Worm (Caenorhabditis elegans) whole organism, early embryonic: Measurements from ENCODE around the gene M60.7.

Source experiments
- B0310.2 ChIP-seq: sonication (generic microtip); optimal IDR thresholded peaks from 2 replicates; lab custom pipeline; 2016; ENCODE audit warnings: mild to moderate bottlenecking, missing genetic modification characterization, missing compliant biosample characterization
- F13C5.2 ChIP-seq: sonication (generic microtip); optimal IDR thresholded peaks from 2 replicates; lab custom pipeline; 2017; ENCODE audit warnings: mild to moderate bottlenecking, missing genetic modification characterization, inconsistent platforms, missing compliant biosample characterization
- aly-1 ChIP-seq: sonication (generic microtip); optimal IDR thresholded peaks from 2 replicates; lab custom pipeline; 2016; ENCODE audit warnings: missing genetic modification characterization, missing compliant biosample characterization
- ama-1 ChIP-seq: fragments of 150-350 bp; optimal IDR thresholded peaks from 2 replicates; lab custom pipeline; 2014
- ceh-13 ChIP-seq: fragments of 200-800 bp; sonication (Bioruptor generic); optimal IDR thresholded peaks from 2 replicates; lab custom pipeline; 2018; ENCODE audit warnings: mild to moderate bottlenecking, missing genetic modification characterization, missing compliant biosample characterization
- ceh-36 ChIP-seq: sonication (generic microtip); optimal IDR thresholded peaks from 2 replicates; lab custom pipeline; 2016; ENCODE audit warnings: missing genetic modification characterization, inconsistent platforms, missing compliant biosample characterization
- ets-7 ChIP-seq: sonication (generic microtip); optimal IDR thresholded peaks from 2 replicates; lab custom pipeline; 2016; ENCODE audit warnings: missing genotype, missing genetic modification characterization, missing compliant biosample characterization
- flt-1 ChIP-seq: fragments of 200-800 bp; sonication (Bioruptor generic); IDR thresholded peaks from 2 replicates; pipeline ENCODE4 v1.3.6; 2022; ENCODE audit warnings: missing genetic modification characterization, missing compliant biosample characterization
- hmbx-1 ChIP-seq: sonication (generic microtip); optimal IDR thresholded peaks from 2 replicates; lab custom pipeline; 2016; ENCODE audit warnings: mild to moderate bottlenecking, missing genetic modification characterization, missing compliant biosample characterization
- hmg-4 ChIP-seq: fragments of 200-800 bp; sonication (Bioruptor generic); optimal IDR thresholded peaks from 2 replicates; lab custom pipeline; 2018; ENCODE audit warnings: mild to moderate bottlenecking, missing genetic modification characterization, missing compliant biosample characterization
- hnd-1 ChIP-seq: sonication (generic microtip); optimal IDR thresholded peaks from 2 replicates; lab custom pipeline; 2016; ENCODE audit warnings: missing genetic modification characterization, missing compliant biosample characterization
- pes-1 ChIP-seq: fragments of 200-800 bp; sonication (Bioruptor generic); IDR thresholded peaks from 2 replicates; pipeline ENCODE4 v1.3.6; 2022; ENCODE audit warnings: missing genetic modification reagents, missing genetic modification characterization, missing compliant biosample characterization
- scrt-1 ChIP-seq: fragments of 200-800 bp; sonication (Bioruptor generic); IDR thresholded peaks from 2 replicates; pipeline ENCODE4 v1.3.6; 2022; ENCODE audit warnings: missing genetic modification characterization, missing compliant biosample characterization
- sea-1 ChIP-seq: fragments of 200-800 bp; sonication (Bioruptor generic); conservative IDR thresholded peaks from 2 replicates; pipeline ENCODE4 v1.3.6; 2022; ENCODE audit warnings: missing genetic modification characterization, missing compliant biosample characterization
- tbx-11 ChIP-seq: fragments of 200-800 bp; sonication (Bioruptor generic); IDR thresholded peaks from 2 replicates; pipeline ENCODE4 v1.3.6; 2022; ENCODE audit warnings: missing genetic modification characterization, missing compliant biosample characterization
- tbx-37 ChIP-seq: fragments of 200-800 bp; sonication (Bioruptor generic); conservative IDR thresholded peaks from 2 replicates; pipeline ENCODE4 v1.3.6; 2022; ENCODE audit warnings: missing genetic modification reagents, missing genetic modification characterization, missing compliant biosample characterization
- tra-4 ChIP-seq: sonication (generic microtip); optimal IDR thresholded peaks from 2 replicates; lab custom pipeline; 2017; ENCODE audit warnings: missing genetic modification characterization, missing compliant biosample characterization

The M60.7 gene

DNA sequence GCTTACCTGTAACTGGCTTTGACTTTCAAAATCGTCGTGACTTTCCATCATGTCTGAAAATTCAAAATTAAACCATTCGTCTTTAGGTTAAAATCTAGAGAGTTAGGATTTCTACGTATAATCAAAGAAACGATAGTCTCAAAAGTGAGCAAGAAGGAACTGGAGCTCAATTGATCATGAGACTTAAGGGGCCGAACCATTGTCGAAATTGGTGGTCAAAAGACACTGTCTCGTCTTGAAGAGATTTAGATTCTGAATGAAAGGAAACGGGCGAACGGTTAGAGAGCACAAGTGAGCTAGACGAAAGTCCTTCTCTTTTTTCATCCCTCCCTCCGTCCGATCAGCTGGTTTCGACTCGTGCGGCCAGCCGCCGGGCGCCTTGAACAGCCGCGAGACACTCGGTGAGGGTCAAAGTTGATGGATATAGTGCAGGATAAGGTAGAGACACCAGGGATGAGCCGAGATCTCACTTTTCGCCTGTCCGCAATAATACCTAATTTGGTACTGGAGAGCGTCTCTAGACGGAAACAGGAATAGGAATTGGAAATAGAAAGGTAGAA, at the start of gene M60.7:
Gene M60.7, minus strand, starts transcription at position 51 of the 560 bp plus-strand sequence.
- no peak for TF ChIP-seq flt-1 (GFP tag; lab: Robert Waterston, UW)
- no peak for TF ChIP-seq pes-1
- TF ChIP-seq ceh-13 (GFP tag; lab: Kevin White, UChicago): no peak
- TF ChIP-seq F13C5.2 (tag; lab: Kevin White, UChicago): no peak
- TF ChIP-seq tra-4 (tag; lab: Kevin White, UChicago): no peak
- TF ChIP-seq ama-1 (lab: Kevin White, UChicago): no peak
- no peak for TF ChIP-seq B0310.2
- no peak for TF ChIP-seq scrt-1 (GFP tag; lab: Robert Waterston, UW)
- no peak for TF ChIP-seq tbx-11 (GFP tag; lab: Robert Waterston, UW)
- TF ChIP-seq ceh-36: no peak
- no peak for TF ChIP-seq ets-7 (tag; lab: Kevin White, UChicago)
- TF ChIP-seq aly-1 (tag; lab: Kevin White, UChicago): no peak
- TF ChIP-seq sea-1: no peak

DNA sequence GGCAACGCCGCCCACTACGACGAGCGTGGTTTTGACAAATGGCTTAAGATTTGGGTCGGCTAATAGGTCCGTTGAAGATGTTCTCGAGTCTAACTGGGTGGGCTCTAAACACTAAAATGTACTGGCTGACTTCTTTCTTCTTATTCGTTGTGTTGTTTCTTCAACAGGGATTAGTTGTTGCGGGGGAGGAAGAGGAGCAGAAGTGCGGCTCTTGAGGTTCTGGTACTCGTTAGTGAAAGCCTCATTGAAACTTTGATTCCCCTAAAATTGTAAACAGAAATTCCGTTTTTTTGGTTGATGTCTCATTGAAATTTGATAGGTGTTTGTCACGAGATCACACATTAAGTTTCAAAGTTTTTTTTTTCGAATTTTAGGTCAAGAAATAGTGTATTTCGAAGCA, 49.8 kb upstream of the M60.7 start:
- TF ChIP-seq ama-1 (lab: Kevin White, UChicago): no peak
- TF ChIP-seq B0310.2: no peak
- no peak for TF ChIP-seq ceh-13 (GFP tag; lab: Kevin White, UChicago)
- no peak for TF ChIP-seq tbx-37 (GFP tag; lab: Robert Waterston, UW)
- no peak for TF ChIP-seq aly-1 (tag; lab: Kevin White, UChicago)
- TF ChIP-seq tra-4 (tag; lab: Kevin White, UChicago): no peak
- TF ChIP-seq ceh-36: no peak

DNA sequence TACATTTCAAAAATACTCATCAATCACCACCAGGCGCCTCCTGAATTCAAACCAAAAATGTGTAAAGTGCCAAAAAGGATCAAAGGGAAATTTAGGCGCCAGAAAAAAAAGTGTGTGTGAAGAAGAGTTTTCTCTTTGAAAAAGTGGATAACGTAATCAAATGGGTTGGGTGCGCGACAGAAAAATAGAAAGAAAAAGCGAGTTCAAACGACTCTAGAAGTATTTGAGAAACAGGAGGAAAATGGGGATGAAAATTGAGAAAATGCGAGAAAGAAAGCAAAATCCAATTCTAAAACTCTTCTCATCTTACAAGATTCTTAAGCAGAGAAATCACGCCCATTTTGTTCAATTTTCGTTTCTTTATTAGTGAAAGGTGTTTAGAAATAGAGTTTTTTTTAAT, 47.5 kb upstream of the M60.7 start:
- TF ChIP-seq B0310.2 (no peak), hmg-4 (GFP tag; lab: Kevin White, UChicago) (no peak), flt-1 (GFP tag; lab: Robert Waterston, UW) (no peak), tbx-37 (GFP tag; lab: Robert Waterston, UW) (no peak), hnd-1 (no peak), ceh-36 (no peak), F13C5.2 (tag; lab: Kevin White, UChicago) (no peak), scrt-1 (GFP tag; lab: Robert Waterston, UW) (no peak), ama-1 (lab: Kevin White, UChicago) (no peak)

DNA sequence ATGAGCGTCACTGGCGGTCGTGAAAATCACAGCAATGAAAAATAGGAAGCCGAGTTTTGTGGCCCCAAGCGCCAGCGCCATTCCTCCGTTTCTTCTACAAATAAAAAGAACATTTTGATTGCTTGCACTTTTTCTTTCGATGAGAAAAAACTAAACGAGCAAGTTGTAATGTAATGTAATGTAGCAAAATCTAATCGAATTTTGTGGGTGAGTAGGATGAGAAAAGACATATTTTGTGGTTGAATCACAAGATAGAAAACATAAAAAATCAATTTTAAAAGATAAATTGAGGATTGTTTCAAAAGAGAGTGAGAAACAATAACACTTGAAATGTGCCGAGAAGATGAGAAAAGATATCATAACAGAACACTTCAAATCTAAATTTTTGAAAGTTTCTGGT, 46.6 kb upstream of the M60.7 start, which contains the start of gene R09F10.5:
Gene R09F10.5, minus strand, starts transcription at position 101 of the 400 bp plus-strand sequence.
- no peak for TF ChIP-seq flt-1 (GFP tag; lab: Robert Waterston, UW)
- TF ChIP-seq hmg-4 (GFP tag; lab: Kevin White, UChicago): no peak

DNA sequence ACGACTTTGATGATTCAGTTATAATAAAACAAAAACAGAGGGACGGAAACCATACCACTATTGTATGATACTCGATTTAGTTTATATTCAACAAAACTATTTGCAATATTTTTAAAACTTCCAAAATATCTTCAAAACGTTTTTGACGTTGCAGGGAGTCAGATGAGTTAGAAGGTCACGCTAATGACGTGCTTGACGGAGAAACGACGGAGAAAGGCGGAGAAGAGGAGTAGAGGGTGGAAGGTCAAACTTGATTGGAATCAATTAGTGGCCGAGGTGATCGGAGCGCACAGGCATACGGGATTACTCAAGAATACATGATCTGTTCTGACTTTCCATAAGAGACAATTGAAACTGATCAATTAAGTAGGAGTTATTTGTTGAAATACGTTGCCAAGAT, 41.8 kb upstream of the M60.7 start:
- TF ChIP-seq sea-1: no peak

DNA sequence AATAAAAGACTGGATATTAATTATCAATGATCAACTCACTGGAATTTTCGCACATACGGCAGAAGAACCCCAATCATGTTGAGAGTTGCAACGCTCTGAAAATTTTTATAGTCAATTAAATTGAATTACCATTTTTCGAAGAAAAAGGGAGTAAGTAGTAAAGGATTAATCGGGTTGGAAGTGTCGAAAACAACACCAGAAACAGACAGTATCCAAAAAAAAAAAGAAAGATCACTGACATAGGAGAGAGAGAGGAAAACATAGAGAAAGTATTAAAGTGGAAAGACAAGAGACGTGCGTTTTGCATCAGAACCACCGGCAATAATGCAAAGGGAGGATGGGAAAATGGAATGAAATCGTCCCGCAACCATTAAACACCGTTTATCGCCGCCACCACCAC, 41.3 kb upstream of the M60.7 start, which contains the start of gene inx-5:
Gene inx-5, minus strand, starts transcription at position 101 of the 400 bp plus-strand sequence.
- no peak for TF ChIP-seq ets-7 (tag; lab: Kevin White, UChicago)
- no peak for TF ChIP-seq sea-1
- TF ChIP-seq B0310.2: no peak
- TF ChIP-seq F13C5.2 (tag; lab: Kevin White, UChicago): no peak
- TF ChIP-seq scrt-1 (GFP tag; lab: Robert Waterston, UW): no peak
- TF ChIP-seq ceh-36: no peak
- no peak for TF ChIP-seq hmg-4 (GFP tag; lab: Kevin White, UChicago)
- TF ChIP-seq tbx-11 (GFP tag; lab: Robert Waterston, UW): no peak
- no peak for TF ChIP-seq ceh-13 (GFP tag; lab: Kevin White, UChicago)
- TF ChIP-seq flt-1 (GFP tag; lab: Robert Waterston, UW): no peak
- TF ChIP-seq pes-1: no peak
- TF ChIP-seq hmbx-1: no peak
- TF ChIP-seq hnd-1: no peak
- no peak for TF ChIP-seq ama-1 (lab: Kevin White, UChicago)
- TF ChIP-seq aly-1 (tag; lab: Kevin White, UChicago): no peak
- TF ChIP-seq tbx-37 (GFP tag; lab: Robert Waterston, UW): no peak
- TF ChIP-seq tra-4 (tag; lab: Kevin White, UChicago): no peak

DNA sequence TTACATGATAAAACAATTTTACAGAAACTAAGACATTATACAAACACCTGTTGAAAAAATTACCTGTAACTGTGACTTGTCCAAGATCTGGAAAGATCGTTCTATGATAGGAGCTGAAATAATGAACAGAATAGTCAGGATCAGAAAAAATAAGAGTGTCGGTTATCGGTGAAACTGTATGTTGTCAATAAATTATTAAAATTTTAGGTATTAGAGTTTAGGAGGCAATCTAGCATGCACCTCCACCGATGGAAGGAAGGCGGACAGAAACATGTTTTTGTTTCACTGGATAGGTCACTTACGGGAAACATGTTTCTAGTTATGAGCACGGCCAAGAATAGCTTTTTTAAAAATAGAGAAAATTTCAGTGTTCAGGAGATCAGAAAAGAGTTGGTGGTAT, 38.6 kb upstream of the M60.7 start, which contains the start of gene ced-13:
Gene ced-13, minus strand, starts transcription at position 101 of the 400 bp plus-strand sequence.
- TF ChIP-seq ceh-36: no peak
- no peak for TF ChIP-seq tbx-11 (GFP tag; lab: Robert Waterston, UW)
- TF ChIP-seq ceh-13 (GFP tag; lab: Kevin White, UChicago): no peak
- no peak for TF ChIP-seq sea-1
- no peak for TF ChIP-seq ama-1 (lab: Kevin White, UChicago)

DNA sequence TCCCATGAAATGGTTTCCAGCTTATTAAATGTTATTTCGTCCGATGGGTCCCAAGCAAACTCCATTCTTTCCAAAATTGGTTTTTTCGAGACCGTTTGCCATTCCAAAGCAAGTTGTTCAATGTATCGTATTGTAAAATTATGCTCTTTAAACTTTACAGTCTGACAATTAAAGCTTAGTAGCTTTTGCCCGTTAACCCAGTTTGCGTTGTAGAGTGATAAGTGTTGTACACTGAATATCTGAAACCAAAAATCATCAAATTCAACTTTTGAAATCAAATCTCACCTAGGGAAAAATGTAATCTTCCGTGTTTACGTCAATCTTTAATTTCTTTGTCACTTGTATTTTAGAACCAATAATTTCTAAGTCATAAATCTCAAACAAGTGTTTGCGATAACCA, 36.4 kb upstream of the M60.7 start:
- TF ChIP-seq hmg-4 (GFP tag; lab: Kevin White, UChicago) (no peak), aly-1 (tag; lab: Kevin White, UChicago) (no peak)

DNA sequence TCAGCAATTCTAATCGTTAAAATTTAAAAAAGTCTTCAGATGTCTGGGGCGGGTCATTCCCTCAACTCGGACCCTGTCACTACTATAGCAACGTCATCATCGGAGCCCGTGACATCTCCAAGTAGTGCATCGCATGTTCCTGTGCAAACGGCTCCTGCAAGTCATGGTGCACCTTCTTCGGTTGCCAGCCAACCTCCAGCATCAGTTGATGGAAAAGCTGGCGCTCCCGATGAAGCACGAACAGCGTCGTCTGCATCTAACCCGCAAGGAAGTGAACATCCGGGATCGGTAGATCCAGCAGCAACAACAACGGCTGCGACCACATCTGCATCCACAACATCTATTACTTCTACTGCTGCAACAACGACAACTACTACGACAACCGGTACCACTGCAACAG, 33.6 kb upstream of the M60.7 start, which contains the start of gene R09F10.3:
Gene R09F10.3, plus strand, starts transcription at position 40 of the 400 bp plus-strand sequence.
- TF ChIP-seq hmg-4 (GFP tag; lab: Kevin White, UChicago): peak; percentile 12
- TF ChIP-seq scrt-1 (GFP tag; lab: Robert Waterston, UW): no peak
